Fruit fly (Drosophila melanogaster) whole organism, wandering third instar larva: ENCODE data around the gene CG17738.

Experiments
- GATAd ChIP-seq: sonication (Bioruptor generic); optimal IDR thresholded peaks from 2 replicates; lab custom pipeline; 2016; ENCODE audit warnings: missing biosample characterization, missing genetic modification characterization
- HLH106 ChIP-seq: fragments of 200-800 bp; optimal IDR thresholded peaks from 3 replicates; lab custom pipeline; 2019; ENCODE audit warnings: missing biosample characterization, mild to moderate bottlenecking, missing genetic modification characterization, moderate library complexity
- br ChIP-seq: fragments of 200-800 bp; sonication (Bioruptor generic); optimal IDR thresholded peaks from 2 replicates; lab custom pipeline; 2016; ENCODE audit warnings: missing biosample characterization, missing genetic modification characterization
- brk ChIP-seq: fragments of 200-800 bp; sonication (Bioruptor generic); optimal IDR thresholded peaks from 2 replicates; lab custom pipeline; 2016; ENCODE audit warnings: missing biosample characterization, mild to moderate bottlenecking, missing genetic modification characterization
- fru ChIP-seq: fragments of 200-800 bp; sonication (Bioruptor generic); optimal IDR thresholded peaks from 3 replicates; lab custom pipeline; 2016; ENCODE audit warnings: missing biosample characterization, mild to moderate bottlenecking, missing genetic modification characterization
- h ChIP-seq: fragments of 200-800 bp; sonication (Bioruptor generic); optimal IDR thresholded peaks from 3 replicates; lab custom pipeline; 2016; ENCODE audit warnings: missing biosample characterization, mild to moderate bottlenecking, missing genetic modification characterization
- pan ChIP-seq: fragments of >200 bp; optimal IDR thresholded peaks from 2 replicates; lab custom pipeline; 2017
- sage ChIP-seq: fragments of 200-800 bp; sonication (Bioruptor generic); optimal IDR thresholded peaks from 2 replicates; lab custom pipeline; 2016; ENCODE audit warnings: missing biosample characterization, mild to moderate bottlenecking, missing genetic modification characterization
- sv ChIP-seq: fragments of 200-800 bp; sonication (Bioruptor generic); optimal IDR thresholded peaks from 3 replicates; lab custom pipeline; 2016; ENCODE audit warnings: missing biosample characterization, missing genetic modification characterization
- usp ChIP-seq: fragments of >200 bp; optimal IDR thresholded peaks from 2 replicates; lab custom pipeline; 2017; ENCODE audit warnings: missing biosample characterization, missing genetic modification characterization
- woc ChIP-seq: sonication (Bioruptor generic); optimal IDR thresholded peaks from 2 replicates; lab custom pipeline; 2016; ENCODE audit warnings: missing biosample characterization, mild to moderate bottlenecking, missing genetic modification characterization

DNA sequence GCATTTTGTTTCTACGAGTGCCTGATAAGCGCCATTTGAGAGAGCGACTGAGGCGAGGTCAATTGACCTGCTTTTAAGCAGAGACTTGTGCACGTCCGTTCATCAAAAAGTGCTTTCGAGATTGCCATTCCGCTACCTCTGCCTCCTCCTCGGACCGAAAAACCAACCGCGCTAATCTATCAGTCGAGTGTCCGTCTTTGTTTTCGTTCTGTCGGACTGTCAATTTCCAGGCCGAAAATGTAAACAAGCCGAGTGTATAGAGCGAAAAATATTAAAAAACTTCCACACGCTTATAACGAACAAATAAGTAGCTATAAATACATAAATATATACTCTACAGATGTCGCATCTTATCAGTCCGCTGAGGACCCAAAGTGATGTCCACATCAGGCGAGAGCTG, 11.7 kb upstream of the CG17738 start:
- TF ChIP-seq sage = no peak
- no peak for TF ChIP-seq brk (GFP tag; lab: Kevin White, UChicago)
- no peak for TF ChIP-seq usp
- no peak for TF ChIP-seq sv (GFP tag; lab: Kevin White, UChicago)
- TF ChIP-seq fru (GFP tag; lab: Kevin White, UChicago) = no peak
- no peak for TF ChIP-seq h (GFP tag; lab: Kevin White, UChicago)
- TF ChIP-seq GATAd (GFP tag; lab: Kevin White, UChicago) = no peak
- TF ChIP-seq br (GFP tag; lab: Kevin White, UChicago) = no peak
- no peak for TF ChIP-seq HLH106 (tag; lab: Kevin White, UChicago)
- no peak for TF ChIP-seq woc (GFP tag; lab: Kevin White, UChicago)
- TF ChIP-seq pan = no peak
